Worm (Caenorhabditis elegans): Measurements from ENCODE around the gene Y73F8A.1159.

The Y73F8A.1159 gene

DNA sequence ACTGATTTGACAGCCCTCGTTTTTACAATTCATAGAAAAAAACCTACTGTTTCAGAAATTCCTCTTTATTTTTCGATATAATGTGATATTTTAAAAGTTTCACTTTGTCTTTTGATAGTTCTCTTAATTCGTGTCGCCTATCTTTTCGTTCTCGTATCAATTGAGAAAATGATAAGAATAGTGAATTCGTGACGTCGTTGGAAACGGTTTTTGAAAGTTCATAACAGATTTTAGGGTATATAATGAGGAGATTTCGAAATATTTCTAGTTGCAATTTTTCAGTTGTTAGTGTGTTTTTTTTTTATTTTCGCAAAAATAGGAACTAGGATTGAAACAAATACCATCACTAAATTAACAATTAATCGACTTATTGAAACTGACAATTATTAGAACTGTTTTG, 722 bp upstream of the Y73F8A.1159 start:
- TF ChIP-seq hnd-1 (tag; optimal IDR thresholded peaks at IDR 0.05) (no peak), pes-1 (GFP tag; IDR thresholded peaks at IDR 0.05) (no peak), flt-1 (GFP tag; IDR thresholded peaks at IDR 0.05) (no peak), hmg-4 (GFP tag; optimal IDR thresholded peaks at IDR 0.05) (no peak)

ce11 chrIV:15385181-15385580, 5.6 kb downstream of the Y73F8A.1159 start:
- TF ChIP-seq hnd-1 (tag; optimal IDR thresholded peaks at IDR 0.05) (no peak), sea-1 (GFP tag; conservative IDR thresholded peaks at IDR 0.05) (no peak), tbx-37 (GFP tag; conservative IDR thresholded peaks at IDR 0.05) (no peak), ceh-13 (GFP tag; optimal IDR thresholded peaks at IDR 0.05) (no peak), scrt-1 (GFP tag; IDR thresholded peaks at IDR 0.05) (no peak), ets-7 (tag; optimal IDR thresholded peaks at IDR 0.05) (no peak), F13C5.2 (tag; optimal IDR thresholded peaks at IDR 0.05) (no peak), ceh-36 (tag; optimal IDR thresholded peaks at IDR 0.05) (no peak), flt-1 (GFP tag; IDR thresholded peaks at IDR 0.05) (no peak), hmg-4 (GFP tag; optimal IDR thresholded peaks at IDR 0.05) (no peak)

ce11 chrIV:15382539-15382938, 8.3 kb downstream of the Y73F8A.1159 start:
- TF ChIP-seq flt-1 (GFP tag; IDR thresholded peaks at IDR 0.05) (no peak), ceh-13 (GFP tag; optimal IDR thresholded peaks at IDR 0.05) (no peak), tbx-11 (GFP tag; IDR thresholded peaks at IDR 0.05) (no peak), tbx-37 (GFP tag; conservative IDR thresholded peaks at IDR 0.05) (no peak), B0310.2 (tag; optimal IDR thresholded peaks at IDR 0.05) (no peak), tra-4 (tag; optimal IDR thresholded peaks at IDR 0.05) (no peak), hnd-1 (tag; optimal IDR thresholded peaks at IDR 0.05) (no peak), hmbx-1 (tag; optimal IDR thresholded peaks at IDR 0.05) (no peak), ceh-36 (tag; optimal IDR thresholded peaks at IDR 0.05) (no peak), pes-1 (GFP tag; IDR thresholded peaks at IDR 0.05) (no peak)

DNA sequence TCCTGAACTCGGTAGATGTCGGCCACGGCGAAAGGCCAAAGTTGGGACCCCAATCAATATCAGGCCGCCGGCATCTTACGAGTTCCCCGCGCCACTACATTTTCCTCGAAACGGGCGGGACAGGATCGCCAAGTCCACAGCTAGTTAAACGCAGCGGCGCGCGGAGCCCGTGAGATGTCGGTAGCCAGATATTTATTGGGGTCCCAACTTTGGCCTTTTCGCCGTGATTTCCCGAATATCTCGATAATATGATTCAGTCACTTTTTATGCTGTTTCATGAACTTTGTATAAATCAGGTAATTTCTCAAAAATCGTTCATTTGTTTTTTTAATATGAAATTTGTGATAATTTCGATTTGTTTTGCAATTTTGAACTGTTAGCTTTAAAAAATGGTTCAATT, 9.0 kb downstream of the Y73F8A.1159 start:
- TF ChIP-seq tra-4 (tag; optimal IDR thresholded peaks at IDR 0.05) (no peak), scrt-1 (GFP tag; IDR thresholded peaks at IDR 0.05) (no peak), ets-7 (tag; optimal IDR thresholded peaks at IDR 0.05) (no peak), tbx-11 (GFP tag; IDR thresholded peaks at IDR 0.05) (no peak), flt-1 (GFP tag; IDR thresholded peaks at IDR 0.05) (no peak), tbx-37 (GFP tag; conservative IDR thresholded peaks at IDR 0.05) (no peak), ceh-36 (tag; optimal IDR thresholded peaks at IDR 0.05) (no peak), hnd-1 (tag; optimal IDR thresholded peaks at IDR 0.05) (no peak), hmbx-1 (tag; optimal IDR thresholded peaks at IDR 0.05) (no peak), aly-1 (tag; optimal IDR thresholded peaks at IDR 0.05) (no peak), F13C5.2 (tag; optimal IDR thresholded peaks at IDR 0.05) (no peak), B0310.2 (tag; optimal IDR thresholded peaks at IDR 0.05) (no peak), pes-1 (GFP tag; IDR thresholded peaks at IDR 0.05) (no peak)

DNA sequence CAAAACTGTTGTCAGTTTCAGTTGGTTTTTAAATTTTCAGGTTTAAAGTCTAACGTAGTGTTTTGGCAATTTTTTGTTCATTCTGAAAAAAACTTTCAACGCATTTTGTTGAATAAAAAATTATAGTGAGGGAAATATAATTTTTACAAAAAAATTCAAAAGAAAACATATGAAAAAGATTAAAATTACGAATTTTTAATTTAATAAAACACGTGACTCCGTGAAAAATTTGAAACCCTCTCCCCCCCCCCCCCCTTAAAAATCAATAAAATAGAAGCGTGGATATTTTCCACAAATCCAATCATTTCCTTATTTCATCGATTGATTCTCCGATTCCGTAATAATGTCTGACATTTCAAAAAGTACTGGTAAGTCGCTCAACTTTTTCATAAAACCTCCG, 12.7 kb downstream of the Y73F8A.1159 start, which contains the start of gene Y73F8A.20:
TSS of gene Y73F8A.20 (plus strand) at position 301 of the 400 bp plus-strand sequence.
- TF ChIP-seq tra-4 (tag; optimal IDR thresholded peaks at IDR 0.05) = no peak

DNA sequence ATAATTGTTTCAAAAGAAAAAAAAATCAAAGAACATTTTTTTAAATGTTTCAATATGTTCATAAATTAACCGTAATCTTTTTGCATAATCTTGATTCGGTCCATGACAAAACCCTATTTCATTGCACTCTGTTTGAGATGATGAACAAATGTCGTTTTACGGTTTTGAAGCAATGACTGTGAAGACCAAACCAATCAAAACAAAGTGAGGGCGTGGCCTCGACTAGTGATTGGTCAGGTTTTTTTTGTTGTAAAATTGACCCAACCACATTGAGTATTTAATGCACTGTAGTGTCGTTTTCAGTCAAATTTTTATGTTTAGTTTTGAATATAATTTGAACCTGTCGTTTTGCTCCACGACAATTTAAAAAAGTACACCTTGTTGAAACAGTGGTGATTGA, 13.4 kb downstream of the Y73F8A.1159 start:
- no peak for TF ChIP-seq tra-4 (tag; optimal IDR thresholded peaks at IDR 0.05)
- TF ChIP-seq hmg-4 (GFP tag; optimal IDR thresholded peaks at IDR 0.05) = no peak
- no peak for TF ChIP-seq flt-1 (GFP tag; IDR thresholded peaks at IDR 0.05)
- no peak for TF ChIP-seq ets-7 (tag; optimal IDR thresholded peaks at IDR 0.05)
- no peak for TF ChIP-seq sea-1 (GFP tag; conservative IDR thresholded peaks at IDR 0.05)
- no peak for TF ChIP-seq aly-1 (tag; optimal IDR thresholded peaks at IDR 0.05)
- TF ChIP-seq tbx-11 (GFP tag; IDR thresholded peaks at IDR 0.05) = no peak
- no peak for TF ChIP-seq B0310.2 (tag; optimal IDR thresholded peaks at IDR 0.05)
- no peak for TF ChIP-seq ceh-13 (GFP tag; optimal IDR thresholded peaks at IDR 0.05)
- no peak for TF ChIP-seq tbx-37 (GFP tag; conservative IDR thresholded peaks at IDR 0.05)
- TF ChIP-seq pes-1 (GFP tag; IDR thresholded peaks at IDR 0.05) = no peak
- no peak for TF ChIP-seq scrt-1 (GFP tag; IDR thresholded peaks at IDR 0.05)
- TF ChIP-seq ceh-36 (tag; optimal IDR thresholded peaks at IDR 0.05) = no peak
- TF ChIP-seq F13C5.2 (tag; optimal IDR thresholded peaks at IDR 0.05) = no peak
- no peak for TF ChIP-seq hnd-1 (tag; optimal IDR thresholded peaks at IDR 0.05)
- no peak for TF ChIP-seq ama-1 (optimal IDR thresholded peaks at IDR 0.05)

ce11 chrIV:15361884-15362283, 28.9 kb downstream of the Y73F8A.1159 start:
- TF ChIP-seq hmbx-1 (tag; optimal IDR thresholded peaks at IDR 0.05) (no peak), scrt-1 (GFP tag; IDR thresholded peaks at IDR 0.05) (no peak), F13C5.2 (tag; optimal IDR thresholded peaks at IDR 0.05) (no peak), ets-7 (tag; optimal IDR thresholded peaks at IDR 0.05) (no peak), tbx-37 (GFP tag; conservative IDR thresholded peaks at IDR 0.05) (no peak), ceh-36 (tag; optimal IDR thresholded peaks at IDR 0.05) (no peak), tbx-11 (GFP tag; IDR thresholded peaks at IDR 0.05) (no peak), hnd-1 (tag; optimal IDR thresholded peaks at IDR 0.05) (no peak), tra-4 (tag; optimal IDR thresholded peaks at IDR 0.05) (no peak), B0310.2 (tag; optimal IDR thresholded peaks at IDR 0.05) (no peak), flt-1 (GFP tag; IDR thresholded peaks at IDR 0.05) (no peak), ceh-13 (GFP tag; optimal IDR thresholded peaks at IDR 0.05) (no peak), pes-1 (GFP tag; IDR thresholded peaks at IDR 0.05) (no peak), hmg-4 (GFP tag; optimal IDR thresholded peaks at IDR 0.05) (no peak)

- TF ChIP-seq ama-1 (optimal IDR thresholded peaks at IDR 0.05) = no peak
- TF ChIP-seq tbx-11 (GFP tag; IDR thresholded peaks at IDR 0.05) = no peak
- no peak for TF ChIP-seq tbx-37 (GFP tag; conservative IDR thresholded peaks at IDR 0.05)
- no peak for TF ChIP-seq ets-7 (tag; optimal IDR thresholded peaks at IDR 0.05)
- TF ChIP-seq flt-1 (GFP tag; IDR thresholded peaks at IDR 0.05) = no peak
- TF ChIP-seq sea-1 (GFP tag; conservative IDR thresholded peaks at IDR 0.05) = no peak
- no peak for TF ChIP-seq pes-1 (GFP tag; IDR thresholded peaks at IDR 0.05)
- no peak for TF ChIP-seq ceh-36 (tag; optimal IDR thresholded peaks at IDR 0.05)
- no peak for TF ChIP-seq tra-4 (tag; optimal IDR thresholded peaks at IDR 0.05)
- TF ChIP-seq scrt-1 (GFP tag; IDR thresholded peaks at IDR 0.05) = no peak
- TF ChIP-seq hnd-1 (tag; optimal IDR thresholded peaks at IDR 0.05) = no peak
- TF ChIP-seq B0310.2 (tag; optimal IDR thresholded peaks at IDR 0.05) = no peak
- TF ChIP-seq hmg-4 (GFP tag; optimal IDR thresholded peaks at IDR 0.05) = no peak
- no peak for TF ChIP-seq ceh-13 (GFP tag; optimal IDR thresholded peaks at IDR 0.05)
- TF ChIP-seq hmbx-1 (tag; optimal IDR thresholded peaks at IDR 0.05) = no peak
- no peak for TF ChIP-seq F13C5.2 (tag; optimal IDR thresholded peaks at IDR 0.05)
- no peak for TF ChIP-seq aly-1 (tag; optimal IDR thresholded peaks at IDR 0.05)
Measured at ce11 chrIV:15361244-15361643, 29.6 kb downstream of the Y73F8A.1159 start, which contains the start of gene cpna-4. Gene cpna-4, plus strand, starts transcription at chrIV:15361544.
